Fruit fly (Drosophila melanogaster) whole organism, embryonic: ENCODE measurements around the gene Top3beta.
A peak's percentile ranks its signal among the peaks of the same experiment; 100 is the strongest.

Experiments used
- Abd-B ChIP-seq: fragments of 200-800 bp; sonication (Bioruptor generic); optimal IDR thresholded peaks from 2 replicates; lab custom pipeline; 2018; ENCODE audit warnings: missing biosample characterization, mild to moderate bottlenecking, missing genetic modification characterization, moderate library complexity
- CG10147 ChIP-seq: fragments of 200-800 bp; sonication (Bioruptor generic); optimal IDR thresholded peaks from 2 replicates; lab custom pipeline; 2019; ENCODE audit warnings: missing biosample characterization, mild to moderate bottlenecking, missing genetic modification characterization, moderate library complexity
- CG11504 ChIP-seq: fragments of 200-800 bp; sonication (Bioruptor generic); optimal IDR thresholded peaks from 3 replicates; lab custom pipeline; 2019; ENCODE audit warnings: missing biosample characterization, mild to moderate bottlenecking, missing genetic modification characterization, moderate library complexity
- CG13123 ChIP-seq: fragments of 200-800 bp; sonication (Bioruptor generic); optimal IDR thresholded peaks from 2 replicates; lab custom pipeline; 2016; ENCODE audit warnings: missing biosample characterization, missing genetic modification characterization
- CG13424 ChIP-seq: fragments of 200-800 bp; sonication (Bioruptor generic); optimal IDR thresholded peaks from 2 replicates; lab custom pipeline; 2019; ENCODE audit warnings: missing biosample characterization, mild to moderate bottlenecking, missing genetic modification characterization, moderate library complexity
- CG14667 ChIP-seq: fragments of 200-800 bp; sonication (Bioruptor generic); IDR thresholded peaks from 2 replicates; pipeline ENCODE4 v1.3.6; 2022; ENCODE audit warnings: missing biosample characterization, missing genetic modification characterization
- CG17328 ChIP-seq: fragments of 200-800 bp; sonication (Bioruptor generic); IDR thresholded peaks from 2 replicates; pipeline ENCODE4 v1.3.6; 2022; ENCODE audit warnings: missing biosample characterization, missing genetic modification characterization
- CG17802 ChIP-seq: fragments of 200-800 bp; sonication (Bioruptor generic); optimal IDR thresholded peaks from 2 replicates; lab custom pipeline; 2018; ENCODE audit warnings: missing biosample characterization, mild to moderate bottlenecking, missing genetic modification characterization, moderate library complexity
- CG17829 ChIP-seq: fragments of 200-800 bp; optimal IDR thresholded peaks from 2 replicates; lab custom pipeline; 2019; ENCODE audit warnings: missing biosample characterization, mild to moderate bottlenecking, missing genetic modification characterization, moderate library complexity
- CG1832 ChIP-seq: fragments of 200-800 bp; sonication (Bioruptor generic); optimal IDR thresholded peaks from 2 replicates; lab custom pipeline; 2017; ENCODE audit warnings: missing biosample characterization, mild to moderate bottlenecking, missing genetic modification characterization, inconsistent platforms
- CG2120 ChIP-seq: fragments of 200-800 bp; sonication (Bioruptor generic); optimal IDR thresholded peaks from 3 replicates; lab custom pipeline; 2016; ENCODE audit warnings: missing biosample characterization, missing genetic modification characterization
- CG30403 ChIP-seq: fragments of 200-800 bp; sonication (Bioruptor generic); optimal IDR thresholded peaks from 3 replicates; lab custom pipeline; 2016; ENCODE audit warnings: missing biosample characterization, missing genetic modification characterization
- CG30431 ChIP-seq: fragments of 200-800 bp; sonication (Bioruptor generic); optimal IDR thresholded peaks from 2 replicates; lab custom pipeline; 2017; ENCODE audit warnings: missing biosample characterization, missing genetic modification characterization
- CG31388 ChIP-seq: fragments of 200-800 bp; sonication (Bioruptor generic); optimal IDR thresholded peaks from 2 replicates; lab custom pipeline; 2016; ENCODE audit warnings: missing biosample characterization, missing genetic modification characterization
- CG34422 ChIP-seq: fragments of 200-800 bp; sonication (Bioruptor generic); IDR thresholded peaks from 3 replicates; pipeline ENCODE4 v1.3.6; 2022; ENCODE audit warnings: missing biosample characterization, missing genetic modification characterization
- CG6791 ChIP-seq: fragments of 200-800 bp; sonication (Bioruptor generic); IDR thresholded peaks from 3 replicates; pipeline ENCODE4 v1.3.6; 2022; ENCODE audit warnings: missing biosample characterization, missing genetic modification characterization; ENCODE audit not compliant: partially characterized antibody
- CG6813 ChIP-seq: fragments of 200-800 bp; sonication (Bioruptor generic); optimal IDR thresholded peaks from 2 replicates; lab custom pipeline; 2017; ENCODE audit warnings: missing biosample characterization, missing genetic modification characterization, mild to moderate bottlenecking, moderate library complexity, missing genetic modification reagents
- CG8290 ChIP-seq, 3 experiments: fragments of 200-800 bp; sonication (Bioruptor generic); optimal IDR thresholded peaks; 2 replicates each; lab custom pipeline; 2016 to 2019; ENCODE audit warnings: missing biosample characterization in 3 of 3, missing genetic modification characterization in 3 of 3, mild to moderate bottlenecking in 2 of 3, moderate library complexity in 1 of 3
- CG9876 ChIP-seq: fragments of 200-800 bp; sonication (Bioruptor generic); optimal IDR thresholded peaks from 2 replicates; lab custom pipeline; 2016; ENCODE audit warnings: missing biosample characterization, missing genetic modification characterization
- CTCF ChIP-seq: fragments of 200-800 bp; sonication (Bioruptor generic); optimal IDR thresholded peaks from 2 replicates; lab custom pipeline; 2017; ENCODE audit warnings: missing biosample characterization, mild to moderate bottlenecking, missing genetic modification characterization, moderate library complexity
- Chrac-16 ChIP-seq: fragments of 200-800 bp; sonication (Bioruptor generic); optimal IDR thresholded peaks from 3 replicates; lab custom pipeline; 2016; ENCODE audit warnings: missing biosample characterization, missing genetic modification characterization
- CoRest ChIP-seq: fragments of 200-800 bp; sonication (Bioruptor generic); optimal IDR thresholded peaks from 3 replicates; lab custom pipeline; 2018; ENCODE audit warnings: missing biosample characterization, mild to moderate bottlenecking, missing genetic modification characterization, moderate library complexity
- Dek ChIP-seq: fragments of 200-800 bp; sonication (Bioruptor generic); optimal IDR thresholded peaks from 3 replicates; lab custom pipeline; 2019; ENCODE audit warnings: missing biosample characterization, mild to moderate bottlenecking, missing genetic modification characterization, moderate library complexity
- E2f1 ChIP-seq: fragments of 200-800 bp; sonication (Bioruptor generic); IDR thresholded peaks from 2 replicates; pipeline ENCODE4 v1.3.6; 2022; ENCODE audit warnings: missing biosample characterization, missing genetic modification characterization
- HLH3B ChIP-seq: fragments of 200-800 bp; sonication (Bioruptor generic); IDR thresholded peaks from 2 replicates; pipeline ENCODE4 v1.3.6; 2022; ENCODE audit warnings: missing biosample characterization, missing genetic modification characterization
- MBD-R2 ChIP-seq: fragments of 200-800 bp; sonication (Bioruptor generic); IDR thresholded peaks from 2 replicates; pipeline ENCODE4 v1.3.6; 2022; ENCODE audit warnings: missing biosample characterization, missing genetic modification characterization
- Max ChIP-seq: fragments of 200-800 bp; sonication (Bioruptor generic); optimal IDR thresholded peaks from 2 replicates; lab custom pipeline; 2016; ENCODE audit warnings: missing biosample characterization, mild to moderate bottlenecking, missing genetic modification characterization
- NK7.1 ChIP-seq: fragments of 200-800 bp; sonication (Bioruptor generic); optimal IDR thresholded peaks from 3 replicates; lab custom pipeline; 2016; ENCODE audit warnings: missing biosample characterization, missing genetic modification characterization
- Oli ChIP-seq: fragments of 200-800 bp; sonication (Bioruptor generic); optimal IDR thresholded peaks from 2 replicates; lab custom pipeline; 2018; ENCODE audit warnings: missing biosample characterization, mild to moderate bottlenecking, missing genetic modification characterization, moderate library complexity
- Ravus ChIP-seq: fragments of 200-800 bp; sonication (Bioruptor generic); IDR thresholded peaks from 2 replicates; pipeline ENCODE4 v1.3.6; 2022; ENCODE audit warnings: missing biosample characterization, missing genetic modification characterization
- Side ChIP-seq: fragments of 200-800 bp; sonication (Bioruptor generic); optimal IDR thresholded peaks from 2 replicates; lab custom pipeline; 2016; ENCODE audit warnings: missing biosample characterization, missing genetic modification characterization
- Six4 ChIP-seq: fragments of 200-800 bp; sonication (Bioruptor generic); optimal IDR thresholded peaks from 2 replicates; lab custom pipeline; 2016; ENCODE audit warnings: missing biosample characterization, missing genetic modification characterization
- Xrp1 ChIP-seq: fragments of 200-800 bp; sonication (Bioruptor generic); IDR thresholded peaks from 2 replicates; pipeline ENCODE4 v1.3.6; 2022; ENCODE audit warnings: missing biosample characterization, missing genetic modification characterization
- cato ChIP-seq: fragments of 200-800 bp; sonication (Bioruptor generic); optimal IDR thresholded peaks from 2 replicates; lab custom pipeline; 2016; ENCODE audit warnings: missing biosample characterization, missing genetic modification characterization, borderline replicate concordance
- chif ChIP-seq, 2 experiments: fragments of 200-800 bp; sonication (Bioruptor generic); optimal IDR thresholded peaks; 3 replicates each; lab custom pipeline; 2016; ENCODE audit warnings: missing biosample characterization in 2 of 2, missing genetic modification characterization in 2 of 2
- crp ChIP-seq, 2 experiments: fragments of 200-800 bp; sonication (Bioruptor generic); optimal IDR thresholded peaks; 2 replicates in 1 of 2; 3 replicates in 1 of 2; lab custom pipeline; 2017; ENCODE audit warnings: missing biosample characterization in 2 of 2, missing genetic modification characterization in 2 of 2, mild to moderate bottlenecking in 1 of 2, moderate library complexity in 1 of 2
- dpn ChIP-seq, 2 experiments: fragments of 200-800 bp; sonication (Bioruptor generic); optimal IDR thresholded peaks; 3 replicates each; lab custom pipeline; 2016; ENCODE audit warnings: missing biosample characterization in 2 of 2, missing genetic modification characterization in 2 of 2
- klu ChIP-seq: fragments of 200-800 bp; sonication (Bioruptor generic); IDR thresholded peaks from 2 replicates; pipeline ENCODE4 v1.3.6; 2022; ENCODE audit warnings: missing biosample characterization, missing genetic modification characterization
- lilli ChIP-seq: fragments of 200-800 bp; sonication (Bioruptor generic); optimal IDR thresholded peaks from 3 replicates; lab custom pipeline; 2016; ENCODE audit warnings: missing biosample characterization, missing genetic modification characterization
- nerfin-1 ChIP-seq: fragments of 200-800 bp; sonication (Bioruptor generic); optimal IDR thresholded peaks from 3 replicates; lab custom pipeline; 2019; ENCODE audit warnings: missing biosample characterization, mild to moderate bottlenecking, missing genetic modification characterization, moderate library complexity
- pan ChIP-seq, 4 experiments: fragments of >200 bp in 3 of 4; fragments of 200-800 bp in 1 of 4; sonication (Bioruptor generic) in 1 of 4; optimal IDR thresholded peaks in 3 of 4; IDR thresholded peaks in 1 of 4; 2 replicates each; pipeline versions ENCODE4 v1.3.6 to Lab custom; 2017 to 2022; ENCODE audit warnings: missing biosample characterization in 2 of 4, missing genetic modification characterization in 2 of 4, mixed read lengths in 1 of 4
- pho ChIP-seq: fragments of 200-800 bp; sonication (Bioruptor generic); optimal IDR thresholded peaks from 2 replicates; lab custom pipeline; 2016; ENCODE audit warnings: missing biosample characterization, missing genetic modification characterization
- pum ChIP-seq: fragments of 200-800 bp; sonication (Bioruptor generic); optimal IDR thresholded peaks from 2 replicates; lab custom pipeline; 2016; ENCODE audit warnings: missing biosample characterization, missing genetic modification characterization
- shn ChIP-seq: fragments of 200-800 bp; sonication (Bioruptor generic); optimal IDR thresholded peaks from 3 replicates; lab custom pipeline; 2016; ENCODE audit warnings: missing biosample characterization, missing genetic modification characterization
- tgo ChIP-seq: fragments of 200-800 bp; sonication (Bioruptor generic); IDR thresholded peaks from 3 replicates; pipeline ENCODE4 v1.3.6; 2022; ENCODE audit warnings: missing biosample characterization, missing genetic modification characterization
- tin ChIP-seq: fragments of 200-800 bp; sonication (Bioruptor generic); optimal IDR thresholded peaks from 3 replicates; lab custom pipeline; 2016; ENCODE audit warnings: missing biosample characterization, missing genetic modification characterization
- tll ChIP-seq, 2 experiments: fragments of 200-800 bp in 1 of 2; fragments of >200 bp in 1 of 2; sonication (Bioruptor generic) in 1 of 2; optimal IDR thresholded peaks; 2 replicates each; lab custom pipeline; 2017 to 2019; ENCODE audit warnings: missing biosample characterization in 2 of 2, missing genetic modification characterization in 2 of 2, mild to moderate bottlenecking in 1 of 2, moderate library complexity in 1 of 2
- tna ChIP-seq: fragments of 200-800 bp; sonication (Bioruptor generic); IDR thresholded peaks from 2 replicates; pipeline ENCODE4 v1.3.6; 2022; ENCODE audit warnings: missing biosample characterization, missing genetic modification characterization; ENCODE audit not compliant: partially characterized antibody
- vfl ChIP-seq: fragments of 200-800 bp; sonication (Bioruptor generic); optimal IDR thresholded peaks from 2 replicates; lab custom pipeline; 2016; ENCODE audit warnings: missing biosample characterization, missing genetic modification characterization

The Top3beta gene

DNA sequence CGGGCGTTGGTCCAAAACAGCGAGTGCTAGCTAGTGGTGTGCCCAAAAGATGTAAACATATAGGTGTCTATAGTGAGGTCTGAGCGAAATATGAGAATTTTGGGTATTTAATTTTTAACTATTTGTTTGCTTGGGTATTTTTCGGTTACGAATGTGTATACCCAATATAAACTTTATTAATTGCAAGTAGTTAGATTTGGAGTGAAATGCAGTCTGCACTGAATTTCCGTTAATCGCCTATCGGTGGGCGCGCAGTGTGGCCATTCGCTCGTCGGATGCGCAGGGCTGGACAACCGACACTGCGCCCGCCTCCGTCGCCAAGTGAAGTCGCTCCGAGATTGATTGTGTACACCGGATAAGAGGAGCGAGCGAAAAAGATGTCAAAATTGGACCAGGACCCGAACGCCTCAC lies 7.3 kb upstream of the Top3beta start, which contains the start of the genes CG15891 and CG3815 (continued):
- no peak for TF ChIP-seq cato (GFP tag; lab: Kevin White, UChicago)
- no peak for TF ChIP-seq CG17328 (GFP tag; lab: Robert Waterston, UW)
- peak; percentile 2 for TF ChIP-seq CTCF (GFP tag; lab: Kevin White, UChicago)
- TF ChIP-seq Abd-B (GFP tag; lab: Kevin White, UChicago) = peak; percentile 54
- TF ChIP-seq CG14667 (GFP tag; lab: Robert Waterston, UW) = no peak
- TF ChIP-seq Max = peak; percentile 2
- peak; percentile 49; the same call in 1 of the 3 replicates for TF ChIP-seq tgo (GFP tag; lab: Robert Waterston, UW)
- peak; percentile 93 for TF ChIP-seq MBD-R2 (GFP tag; lab: Robert Waterston, UW)
- TF ChIP-seq HLH3B (GFP tag; lab: Robert Waterston, UW) = peak; percentile 53; the same call in 1 of the 2 replicates
- peak; percentile 46 for TF ChIP-seq CG8290 (GFP tag; optimal IDR thresholded peaks at IDR 0.05; lab: Kevin White, UChicago)
- TF ChIP-seq CG8290 (tag; optimal IDR thresholded peaks at IDR 0.05; lab: Kevin White, UChicago) = no peak
- peak; percentile 68 for TF ChIP-seq lilli (GFP tag; lab: Kevin White, UChicago)
- TF ChIP-seq CG31388 (GFP tag; lab: Kevin White, UChicago) = no peak
- no peak for TF ChIP-seq vfl
- peak; percentile 35 for TF ChIP-seq CG17802 (tag; lab: Kevin White, UChicago)
- peak; percentile 53 for TF ChIP-seq shn (GFP tag; lab: Kevin White, UChicago)
- peak; percentile 70 for TF ChIP-seq CG13424
- peak; percentile 61; the same call in 2 of the 3 replicates for TF ChIP-seq CG34422
- TF ChIP-seq tna = no peak
- peak; percentile 38; the same call in 1 of the 2 replicates for TF ChIP-seq Xrp1
- TF ChIP-seq tll (GFP tag; optimal IDR thresholded peaks at IDR 0.05; lab: Kevin White, UChicago) = peak; percentile 24 to 36
- no peak for TF ChIP-seq CG1832 (GFP tag; lab: Kevin White, UChicago)
- no peak for TF ChIP-seq CG6813 (GFP tag; lab: Kevin White, UChicago)
- TF ChIP-seq NK7.1 (GFP tag; lab: Kevin White, UChicago) = peak; percentile 23
- TF ChIP-seq E2f1 (GFP tag; lab: Robert Waterston, UW) = 0 out of 2 replicates have a peak, but pooled peaks have one; percentile 12
- TF ChIP-seq CG30431 (GFP tag; lab: Kevin White, UChicago) = peak; percentile 38
- TF ChIP-seq Chrac-16 (GFP tag; lab: Kevin White, UChicago) = peak; percentile 31
- TF ChIP-seq crp (GFP tag; optimal IDR thresholded peaks at IDR 0.05; lab: Kevin White, UChicago) = peak in 1 of 2 experiments; percentile 36
- TF ChIP-seq CG10147 (GFP tag; lab: Kevin White, UChicago) = peak; percentile 42
- peak; percentile 57 for TF ChIP-seq pum (GFP tag; lab: Kevin White, UChicago)
- TF ChIP-seq nerfin-1 (tag; lab: Kevin White, UChicago) = peak; percentile 51
- TF ChIP-seq CG13123 (GFP tag; lab: Kevin White, UChicago) = no peak
- peak; percentile 39 for TF ChIP-seq Oli (tag; lab: Kevin White, UChicago)
- TF ChIP-seq Dek (tag; lab: Kevin White, UChicago) = peak; percentile 31
- TF ChIP-seq klu (GFP tag; lab: Robert Waterston, UW) = 0 out of 2 replicates have a peak, but pooled peaks have one; percentile 40
- TF ChIP-seq Six4 (GFP tag; lab: Kevin White, UChicago) = no peak
- TF ChIP-seq CG6791 (GFP tag; lab: Robert Waterston, UW) = 0 out of 3 replicates have a peak, but pooled peaks have one; percentile 39
- peak; percentile 46 for TF ChIP-seq CG17829 (tag; lab: Kevin White, UChicago)
- peak; percentile 35 for TF ChIP-seq tin (GFP tag; lab: Kevin White, UChicago)
- TF ChIP-seq pho (GFP tag; lab: Kevin White, UChicago) = peak; percentile 47
- TF ChIP-seq CG2120 (GFP tag; lab: Kevin White, UChicago) = peak; percentile 73
- no peak for TF ChIP-seq CG11504 (tag; lab: Kevin White, UChicago)
- TF ChIP-seq CG9876 (GFP tag; lab: Kevin White, UChicago) = no peak
- peak; percentile 61 for TF ChIP-seq CG30403 (GFP tag; lab: Kevin White, UChicago)
- TF ChIP-seq Ravus (GFP tag; lab: Robert Waterston, UW) = no peak
- TF ChIP-seq pan (optimal IDR thresholded peaks at IDR 0.05; lab: Kevin White, UChicago) = no peak
- peak in 1 of 2 experiments; percentile 7 for TF ChIP-seq pan (GFP tag; optimal IDR thresholded peaks at IDR 0.05 in 1 of 2, IDR thresholded peaks at IDR 0.05 in 1 of 2)
- TF ChIP-seq CoRest (tag; lab: Kevin White, UChicago) = peak; percentile 77
- peak; percentile 26 for TF ChIP-seq Side
- TF ChIP-seq chif (GFP tag; optimal IDR thresholded peaks at IDR 0.05; lab: Kevin White, UChicago) = peak; percentile 13 to 33
- peak; percentile 48 to 53 for TF ChIP-seq dpn (GFP tag; optimal IDR thresholded peaks at IDR 0.05; lab: Kevin White, UChicago)
